Fruit fly (Drosophila melanogaster) whole organism, embryonic: ENCODE data around the gene zen2.

Experiments used
- Abd-B ChIP-seq: fragments of 200-800 bp; sonication (Bioruptor generic); optimal IDR thresholded peaks from 2 replicates; lab custom pipeline; 2018; ENCODE audit warnings: missing biosample characterization, mild to moderate bottlenecking, missing genetic modification characterization, moderate library complexity
- Atf-2 ChIP-seq: fragments of 200-800 bp; sonication (Bioruptor generic); optimal IDR thresholded peaks from 2 replicates; lab custom pipeline; 2016; ENCODE audit warnings: missing biosample characterization, missing genetic modification characterization
- CG12104 ChIP-seq: fragments of 200-800 bp; sonication (Bioruptor generic); optimal IDR thresholded peaks from 3 replicates; lab custom pipeline; 2016; ENCODE audit warnings: missing biosample characterization, missing genetic modification characterization
- CG12155 ChIP-seq: fragments of 200-800 bp; sonication (Bioruptor generic); optimal IDR thresholded peaks from 3 replicates; lab custom pipeline; 2016; ENCODE audit warnings: missing biosample characterization, missing genetic modification characterization
- CG12236 ChIP-seq: fragments of 200-800 bp; sonication (Bioruptor generic); optimal IDR thresholded peaks from 2 replicates; lab custom pipeline; 2016; ENCODE audit warnings: missing biosample characterization, missing genetic modification characterization
- CG12659 ChIP-seq: fragments of 200-800 bp; sonication (Bioruptor generic); optimal IDR thresholded peaks from 3 replicates; lab custom pipeline; 2017; ENCODE audit warnings: mild to moderate bottlenecking, missing biosample characterization, missing genetic modification reagents, missing genetic modification characterization
- CG13624 ChIP-seq: fragments of 200-800 bp; sonication (Bioruptor generic); optimal IDR thresholded peaks from 2 replicates; lab custom pipeline; 2016; ENCODE audit warnings: missing biosample characterization, missing genetic modification characterization
- CG1603 ChIP-seq: fragments of 200-800 bp; sonication (Bioruptor generic); optimal IDR thresholded peaks from 2 replicates; lab custom pipeline; 2019; ENCODE audit warnings: missing biosample characterization, mild to moderate bottlenecking, missing genetic modification characterization, moderate library complexity
- CG17612 ChIP-seq: fragments of 200-800 bp; sonication (Bioruptor generic); IDR thresholded peaks from 2 replicates; pipeline ENCODE4 v1.3.6; 2022; ENCODE audit warnings: missing biosample characterization, missing genetic modification characterization
- CG32532 ChIP-seq: fragments of 200-800 bp; sonication (Bioruptor generic); IDR thresholded peaks from 2 replicates; pipeline ENCODE4 v1.3.6; 2022; ENCODE audit warnings: missing biosample characterization, missing genetic modification characterization
- CG4820 ChIP-seq: fragments of 200-800 bp; sonication (Bioruptor generic); optimal IDR thresholded peaks from 3 replicates; lab custom pipeline; 2016; ENCODE audit warnings: missing biosample characterization, missing genetic modification characterization
- CG9932 ChIP-seq: fragments of 200-800 bp; sonication (Bioruptor generic); IDR thresholded peaks from 2 replicates; pipeline ENCODE4 v1.3.6; 2022; ENCODE audit warnings: missing biosample characterization, missing genetic modification characterization
- CHES-1-like ChIP-seq: fragments of 200-800 bp; sonication (Bioruptor generic); optimal IDR thresholded peaks from 2 replicates; lab custom pipeline; 2016; ENCODE audit warnings: missing biosample characterization, missing genetic modification characterization
- Ets65A ChIP-seq: fragments of 200-800 bp; sonication (Bioruptor generic); peaks from one replicate; lab custom pipeline; 2016; ENCODE audit warnings: missing biosample characterization, missing genetic modification characterization
- Lhr ChIP-seq: fragments of 200-800 bp; sonication (Bioruptor generic); optimal IDR thresholded peaks from 3 replicates; lab custom pipeline; 2017; ENCODE audit warnings: mild to moderate bottlenecking, missing biosample characterization, missing genetic modification reagents, missing genetic modification characterization
- Myb ChIP-seq: fragments of 200-800 bp; sonication (Bioruptor generic); optimal IDR thresholded peaks from 2 replicates; lab custom pipeline; 2016; ENCODE audit warnings: missing biosample characterization, missing genetic modification characterization
- Sox100B ChIP-seq: fragments of 200-800 bp; sonication (Bioruptor generic); optimal IDR thresholded peaks from 3 replicates; lab custom pipeline; 2018; ENCODE audit warnings: missing biosample characterization, mild to moderate bottlenecking, missing genetic modification characterization
- amos ChIP-seq: fragments of 200-800 bp; sonication (Bioruptor generic); IDR thresholded peaks from 2 replicates; pipeline ENCODE4 v1.3.6; 2022; ENCODE audit warnings: missing biosample characterization, missing genetic modification characterization; ENCODE audit not compliant: partially characterized antibody
- bcd ChIP-seq: fragments of 200-800 bp; sonication (Bioruptor generic); optimal IDR thresholded peaks from 2 replicates; lab custom pipeline; 2017; ENCODE audit warnings: missing biosample characterization, mild to moderate bottlenecking, missing genetic modification characterization
- corto ChIP-seq: fragments of 200-800 bp; sonication (Bioruptor generic); optimal IDR thresholded peaks from 2 replicates; lab custom pipeline; 2016; ENCODE audit warnings: missing biosample characterization, mild to moderate bottlenecking, missing genetic modification characterization, moderate library complexity
- en ChIP-seq: fragments of 200-800 bp; sonication (Bioruptor generic); optimal IDR thresholded peaks from 2 replicates; lab custom pipeline; 2016; ENCODE audit warnings: missing biosample characterization, missing genetic modification characterization
- hth ChIP-seq: fragments of >200 bp; optimal IDR thresholded peaks from 2 replicates; lab custom pipeline; 2017; ENCODE audit warnings: inconsistent platforms
- kni ChIP-seq: fragments of 200-800 bp; sonication (Bioruptor generic); optimal IDR thresholded peaks from 3 replicates; lab custom pipeline; 2017; ENCODE audit warnings: mild to moderate bottlenecking, missing biosample characterization, missing genetic modification reagents, missing genetic modification characterization
- oc ChIP-seq: fragments of 200-800 bp; sonication (Bioruptor generic); optimal IDR thresholded peaks from 2 replicates; lab custom pipeline; 2018; ENCODE audit warnings: missing biosample characterization, mild to moderate bottlenecking, missing genetic modification characterization, moderate library complexity
- onecut ChIP-seq: fragments of 200-800 bp; sonication (Bioruptor generic); IDR thresholded peaks from 2 replicates; pipeline ENCODE4 v1.3.6; 2022; ENCODE audit warnings: missing biosample characterization, missing genetic modification characterization
- pita ChIP-seq: fragments of 200-800 bp; sonication (Bioruptor generic); optimal IDR thresholded peaks from 2 replicates; lab custom pipeline; 2017; ENCODE audit warnings: missing biosample characterization, mild to moderate bottlenecking, missing genetic modification characterization
- stwl ChIP-seq: fragments of 200-800 bp; sonication (Bioruptor generic); optimal IDR thresholded peaks from 3 replicates; lab custom pipeline; 2018; ENCODE audit warnings: missing biosample characterization, mild to moderate bottlenecking, missing genetic modification characterization, moderate library complexity

Gene zen2

DNA sequence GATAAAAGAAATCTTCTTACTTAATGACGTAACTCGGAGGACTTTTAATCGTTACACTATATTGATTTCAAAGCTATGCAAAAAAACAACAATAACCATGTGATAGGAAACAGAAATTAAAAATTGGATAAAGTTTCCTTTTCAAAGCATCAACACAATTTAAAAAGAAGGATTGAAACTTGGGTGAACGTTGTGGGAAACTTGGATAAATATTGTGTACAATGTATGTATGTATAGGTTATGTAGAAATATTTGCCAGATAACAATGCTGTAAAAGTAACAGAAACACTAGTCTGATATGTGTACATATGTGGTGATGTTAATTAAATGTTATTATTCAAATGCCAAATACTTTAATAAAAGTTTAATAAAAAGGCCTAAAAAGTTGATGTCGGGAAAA lies 37.6 kb downstream of the zen2 start (continued):
- TF ChIP-seq CG1603 (tag; lab: Kevin White, UChicago) (peak; percentile 23), onecut (GFP tag; lab: Robert Waterston, UW) (no peak), Myb (GFP tag; lab: Kevin White, UChicago) (peak; percentile 15), hth (no peak), CHES-1-like (GFP tag; lab: Kevin White, UChicago) (no peak), amos (GFP tag; lab: Robert Waterston, UW) (peak; percentile 50), kni (GFP tag; lab: Kevin White, UChicago) (no peak), stwl (tag; lab: Kevin White, UChicago) (peak; percentile 92), pita (GFP tag; lab: Kevin White, UChicago) (peak; percentile 74), Lhr (peak; percentile 15)

DNA sequence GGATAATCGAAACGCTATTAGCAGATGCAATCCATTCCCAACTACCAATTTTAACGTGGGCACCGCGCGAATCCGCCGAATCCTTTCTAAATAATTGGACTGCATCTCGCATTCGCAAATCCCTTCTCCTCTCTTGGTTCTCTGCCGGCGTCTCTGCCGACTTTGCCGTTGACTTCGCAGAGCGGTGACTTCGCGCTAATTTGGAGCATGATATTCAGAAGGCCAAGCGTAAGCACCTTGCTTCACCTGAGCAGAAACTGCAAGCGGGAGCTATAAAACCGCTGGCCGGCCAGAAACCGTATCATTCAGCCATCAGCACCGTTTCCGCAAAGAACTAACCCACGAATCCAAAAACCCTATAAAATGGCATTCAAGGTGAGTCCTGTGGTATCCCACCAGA lies 40.2 kb downstream of the zen2 start, which contains the start of gene Ccp84Aa:
Gene Ccp84Aa, plus strand, starts transcription at position 301 of the 400 bp plus-strand sequence.
- TF ChIP-seq CG13624 (GFP tag; lab: Kevin White, UChicago) (no peak), CG32532 (no peak), CG17612 (GFP tag; lab: Robert Waterston, UW) (no peak), Atf-2 (GFP tag; lab: Kevin White, UChicago) (no peak), Abd-B (GFP tag; lab: Kevin White, UChicago) (no peak), CG12236 (GFP tag; lab: Kevin White, UChicago) (no peak)
- TF ChIP-seq, all 482 proteins: peak for 0

DNA sequence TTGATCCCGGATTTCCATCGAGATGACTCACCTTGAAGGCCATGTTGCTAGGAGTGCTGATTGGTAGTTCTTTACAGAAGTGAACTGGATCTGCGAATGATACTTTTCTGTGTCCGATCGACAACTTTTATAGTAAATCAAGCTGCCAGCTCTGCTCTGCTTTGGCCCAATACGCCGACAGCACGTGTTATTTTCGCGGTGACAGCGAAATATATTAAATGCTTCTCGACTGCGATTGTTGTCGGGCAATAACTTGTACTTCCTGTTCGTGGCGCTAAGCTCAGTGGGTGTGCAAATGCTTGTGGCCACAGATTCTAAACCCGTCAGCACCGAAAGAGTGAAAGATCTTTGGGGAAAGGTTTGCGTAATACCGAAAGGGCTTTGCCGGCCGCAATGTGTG lies 41.2 kb downstream of the zen2 start, which contains the start of gene Ccp84Ab:
Gene Ccp84Ab, minus strand, starts transcription at position 101 of the 400 bp plus-strand sequence.
- TF ChIP-seq CG12659 (GFP tag; lab: Kevin White, UChicago) (no peak), CG12104 (GFP tag; lab: Kevin White, UChicago) (no peak), bcd (GFP tag; lab: Kevin White, UChicago) (no peak), CG12155 (GFP tag; lab: Kevin White, UChicago) (no peak)

DNA sequence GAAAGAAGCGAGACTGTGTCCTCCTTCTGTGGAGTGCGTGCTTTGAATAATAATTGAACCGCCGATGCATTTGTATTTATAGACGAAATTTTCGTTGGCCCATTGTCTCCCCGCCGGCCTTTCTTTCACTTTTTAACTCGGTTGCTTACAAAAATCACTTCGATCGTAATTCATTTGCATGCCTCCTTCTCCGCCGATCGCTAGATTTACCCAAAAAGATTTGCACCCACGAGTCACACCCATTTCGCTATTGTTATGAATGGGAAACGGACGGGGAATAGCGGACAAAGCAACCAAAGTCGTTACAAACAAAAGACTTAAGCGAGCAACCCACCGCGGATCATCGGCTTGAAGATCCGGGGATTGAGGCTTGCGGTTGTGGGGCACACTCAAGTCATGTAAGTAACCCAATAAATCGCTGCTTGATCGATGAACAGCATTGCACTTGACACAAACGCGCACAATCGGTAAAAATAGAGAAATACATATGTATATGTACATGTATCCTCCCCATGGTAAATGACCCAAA lies 47.7 kb downstream of the zen2 start, which contains the start of gene Ccp84Ac:
Gene Ccp84Ac, minus strand, starts transcription at position 51 of the 529 bp plus-strand sequence.
- TF ChIP-seq corto (GFP tag; lab: Kevin White, UChicago) (no peak), Ets65A (peak; percentile 63), Sox100B (GFP tag; lab: Kevin White, UChicago) (no peak), hth (no peak), CG9932 (no peak), en (no peak), oc (tag; lab: Kevin White, UChicago) (peak; percentile 53), CG4820 (GFP tag; lab: Kevin White, UChicago) (no peak)
